Worm (Caenorhabditis elegans) whole organism, L3 larva: ENCODE measurements around the gene F16H6.7.

Experiments used
- R02D3.7 ChIP-seq: fragments of 150-350 bp; optimal IDR thresholded peaks from 2 replicates; lab custom pipeline; 2014; ENCODE audit warnings: missing biosample characterization, missing genetic modification characterization
- ZK546.5 ChIP-seq: sonication (generic microtip); optimal IDR thresholded peaks from 2 replicates; lab custom pipeline; 2017; ENCODE audit warnings: missing biosample characterization, missing genetic modification characterization
- ama-1 ChIP-seq: fragments of 150-350 bp; optimal IDR thresholded peaks from 2 replicates; lab custom pipeline; 2018
- ceh-16 ChIP-seq: sonication (generic microtip); optimal IDR thresholded peaks from 2 replicates; lab custom pipeline; 2017; ENCODE audit warnings: missing biosample characterization, missing genetic modification characterization
- ceh-82 ChIP-seq: fragments of 150-350 bp; optimal IDR thresholded peaks from 2 replicates; lab custom pipeline; 2014; ENCODE audit warnings: missing biosample characterization, missing genetic modification characterization
- ceh-9 ChIP-seq: sonication (generic microtip); optimal IDR thresholded peaks from 2 replicates; lab custom pipeline; 2018; ENCODE audit warnings: missing biosample characterization, missing genetic modification characterization
- daf-12 ChIP-seq: fragments of 150-350 bp; optimal IDR thresholded peaks from 2 replicates; lab custom pipeline; 2014; ENCODE audit warnings: missing biosample characterization, missing genetic modification reagents, missing genetic modification characterization
- egl-27 ChIP-seq: sonication (generic microtip); optimal IDR thresholded peaks from 4 replicates; lab custom pipeline; 2017; ENCODE audit warnings: missing biosample characterization, missing genetic modification reagents, missing genetic modification characterization
- elt-1 ChIP-seq: fragments of 150-350 bp; optimal IDR thresholded peaks from 2 replicates; lab custom pipeline; 2014; ENCODE audit warnings: missing biosample characterization, missing genetic modification characterization
- elt-2 ChIP-seq: sonication (generic microtip); optimal IDR thresholded peaks from 2 replicates; lab custom pipeline; 2016; ENCODE audit warnings: missing genetic modification reagents, mild to moderate bottlenecking, missing genetic modification characterization, missing compliant biosample characterization
- eor-1 ChIP-seq, 2 experiments: fragments of 150-350 bp; optimal IDR thresholded peaks; 2 replicates each; lab custom pipeline; 2014 to 2018; ENCODE audit warnings: missing biosample characterization in 2 of 2, missing genetic modification characterization in 2 of 2
- fkh-10 ChIP-seq: sonication (generic microtip); optimal IDR thresholded peaks from 2 replicates; lab custom pipeline; 2017; ENCODE audit warnings: missing biosample characterization, missing genetic modification reagents, missing genetic modification characterization
- fos-1 ChIP-seq: fragments of 150-350 bp; optimal IDR thresholded peaks from 2 replicates; lab custom pipeline; 2014; ENCODE audit warnings: missing biosample characterization, missing genetic modification characterization
- hmg-11 ChIP-seq: sonication (generic microtip); optimal IDR thresholded peaks from 2 replicates; lab custom pipeline; 2016; ENCODE audit warnings: missing genetic modification characterization, missing compliant biosample characterization
- jun-1 ChIP-seq: fragments of 150-350 bp; optimal IDR thresholded peaks from 2 replicates; lab custom pipeline; 2014; ENCODE audit warnings: missing biosample characterization, missing genetic modification reagents, missing genetic modification characterization
- lin-39 ChIP-seq: fragments of 150-350 bp; optimal IDR thresholded peaks from 2 replicates; lab custom pipeline; 2018; ENCODE audit warnings: missing biosample characterization, missing genetic modification reagents, missing genetic modification characterization
- lsy-12 ChIP-seq: sonication (generic microtip); optimal IDR thresholded peaks from 2 replicates; lab custom pipeline; 2016; ENCODE audit warnings: mild to moderate bottlenecking, missing genetic modification characterization, missing compliant biosample characterization
- mml-1 ChIP-seq: fragments of 150-350 bp; sonication (generic microtip); optimal IDR thresholded peaks from 3 replicates; lab custom pipeline; 2014; ENCODE audit warnings: missing biosample characterization, missing genetic modification characterization
- nfya-1 ChIP-seq: sonication (generic microtip); optimal IDR thresholded peaks from 2 replicates; lab custom pipeline; 2017; ENCODE audit warnings: missing genetic modification characterization, mild to moderate bottlenecking, missing compliant biosample characterization, antibody characterized with exemption, moderate library complexity; ENCODE audit not compliant: insufficient read depth
- nhr-11 ChIP-seq: fragments of 150-350 bp; optimal IDR thresholded peaks from 2 replicates; lab custom pipeline; 2014; ENCODE audit warnings: missing biosample characterization, missing genetic modification characterization
- nhr-12 ChIP-seq: fragments of 150-350 bp; optimal IDR thresholded peaks from 2 replicates; lab custom pipeline; 2014; ENCODE audit warnings: missing biosample characterization, missing genetic modification characterization
- nhr-23 ChIP-seq: fragments of 150-350 bp; optimal IDR thresholded peaks from 2 replicates; lab custom pipeline; 2014; ENCODE audit warnings: missing biosample characterization, missing genetic modification reagents, missing genetic modification characterization
- nhr-25 ChIP-seq: sonication (generic microtip); optimal IDR thresholded peaks from 2 replicates; lab custom pipeline; 2017; ENCODE audit warnings: missing biosample characterization, missing genetic modification characterization
- nhr-28 ChIP-seq: fragments of 150-350 bp; optimal IDR thresholded peaks from 2 replicates; lab custom pipeline; 2014; ENCODE audit warnings: missing biosample characterization, missing genetic modification characterization
- nhr-43 ChIP-seq: sonication (generic microtip); optimal IDR thresholded peaks from 2 replicates; lab custom pipeline; 2016; ENCODE audit warnings: mild to moderate bottlenecking, missing genetic modification characterization, missing compliant biosample characterization; ENCODE audit not compliant: poor library complexity, severe bottlenecking
- nhr-76 ChIP-seq: fragments of 150-350 bp; sonication (generic microtip); optimal IDR thresholded peaks from 5 replicates; lab custom pipeline; 2014; ENCODE audit warnings: missing biosample characterization, missing genetic modification characterization
- nhr-77 ChIP-seq: fragments of 150-350 bp; optimal IDR thresholded peaks from 2 replicates; lab custom pipeline; 2014; ENCODE audit warnings: missing biosample characterization, missing genetic modification characterization
- pha-4 ChIP-seq: fragments of 150-350 bp; optimal IDR thresholded peaks from 2 replicates; lab custom pipeline; 2014; ENCODE audit warnings: missing biosample characterization, missing genetic modification reagents, missing genetic modification characterization
- pqm-1 ChIP-seq: fragments of 150-350 bp; optimal IDR thresholded peaks from 2 replicates; lab custom pipeline; 2017; ENCODE audit warnings: missing biosample characterization, missing genetic modification characterization, inconsistent platforms
- sea-2 ChIP-seq: fragments of 150-350 bp; sonication (generic microtip); optimal IDR thresholded peaks from 4 replicates; lab custom pipeline; 2014; ENCODE audit warnings: missing biosample characterization, missing genetic modification reagents, missing genetic modification characterization
- skn-1 ChIP-seq: fragments of 150-350 bp; optimal IDR thresholded peaks from 2 replicates; lab custom pipeline; 2014; ENCODE audit warnings: missing biosample characterization, missing genetic modification characterization
- snpc-4 ChIP-seq: fragments of 150-350 bp; optimal IDR thresholded peaks from 2 replicates; lab custom pipeline; 2014; ENCODE audit warnings: missing biosample characterization, missing genetic modification characterization
- unc-39 ChIP-seq: sonication (generic microtip); optimal IDR thresholded peaks from 4 replicates; lab custom pipeline; 2017; ENCODE audit warnings: missing biosample characterization, missing genetic modification characterization
- ztf-4 ChIP-seq: fragments of 150-350 bp; optimal IDR thresholded peaks from 2 replicates; lab custom pipeline; 2014; ENCODE audit warnings: missing biosample characterization, missing genetic modification characterization

F16H6.7 gene

DNA sequence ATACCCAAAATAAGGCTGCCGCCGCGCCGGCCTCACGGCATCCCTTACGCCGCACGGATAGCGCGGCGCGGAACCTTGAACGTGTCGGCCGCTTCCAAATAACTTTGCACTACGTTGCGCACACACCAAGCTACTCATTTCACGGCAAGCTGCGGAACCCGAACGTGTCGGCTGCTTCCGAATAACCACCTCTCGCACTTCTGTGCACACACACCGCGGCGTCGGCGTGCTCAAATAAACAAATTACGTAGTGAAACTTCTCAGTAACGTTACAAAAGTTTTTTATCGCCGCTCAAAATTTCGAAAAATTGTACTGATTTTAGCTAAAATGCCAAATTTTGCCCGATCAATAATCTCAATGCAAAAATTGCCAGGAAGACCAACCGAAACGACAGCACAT, 3.9 kb upstream of the F16H6.7 start:
- no peak for TF ChIP-seq lsy-12 (tag; lab: Kevin White, UChicago)
- TF ChIP-seq pqm-1 (tag; lab: Kevin White, UChicago) = no peak
- TF ChIP-seq R02D3.7 (tag; lab: Kevin White, UChicago) = no peak
- no peak for TF ChIP-seq lin-39 (tag; lab: Kevin White, UChicago)
- no peak for TF ChIP-seq nhr-77 (tag; lab: Kevin White, UChicago)
- no peak for TF ChIP-seq ama-1 (lab: Kevin White, UChicago)
- no peak for TF ChIP-seq nfya-1 (tag; lab: Kevin White, UChicago)
- no peak for TF ChIP-seq nhr-28 (tag; lab: Kevin White, UChicago)

- TF ChIP-seq nhr-12 = no peak
- no peak for TF ChIP-seq nhr-23
- TF ChIP-seq nhr-43 (tag; lab: Kevin White, UChicago) = no peak
- no peak for TF ChIP-seq nfya-1 (tag; lab: Kevin White, UChicago)
- TF ChIP-seq elt-1 (tag; lab: Kevin White, UChicago) = no peak
- TF ChIP-seq snpc-4 (tag; lab: Kevin White, UChicago) = no peak
- TF ChIP-seq unc-39 (tag; lab: Kevin White, UChicago) = no peak
- TF ChIP-seq ztf-4 (tag; lab: Kevin White, UChicago) = no peak
- no peak for TF ChIP-seq nhr-77 (tag; lab: Kevin White, UChicago)
- no peak for TF ChIP-seq hmg-11 (tag; lab: Kevin White, UChicago)
- TF ChIP-seq lin-39 (tag; lab: Kevin White, UChicago) = no peak
- TF ChIP-seq lsy-12 (tag; lab: Kevin White, UChicago) = no peak
- TF ChIP-seq fkh-10 (GFP tag; lab: Kevin White, UChicago) = no peak
- TF ChIP-seq pha-4 (tag; lab: Kevin White, UChicago) = no peak
- no peak for TF ChIP-seq ama-1 (lab: Kevin White, UChicago)
- TF ChIP-seq sea-2 (GFP tag; lab: Kevin White, UChicago) = no peak
- TF ChIP-seq R02D3.7 (tag; lab: Kevin White, UChicago) = no peak
These were observed 10.6 kb downstream of the F16H6.7 start, which contains the start of gene F16H6.4 for ce11 chrV:18198421-18198820. Gene F16H6.4, plus strand, starts transcription at chrV:18198721.

DNA sequence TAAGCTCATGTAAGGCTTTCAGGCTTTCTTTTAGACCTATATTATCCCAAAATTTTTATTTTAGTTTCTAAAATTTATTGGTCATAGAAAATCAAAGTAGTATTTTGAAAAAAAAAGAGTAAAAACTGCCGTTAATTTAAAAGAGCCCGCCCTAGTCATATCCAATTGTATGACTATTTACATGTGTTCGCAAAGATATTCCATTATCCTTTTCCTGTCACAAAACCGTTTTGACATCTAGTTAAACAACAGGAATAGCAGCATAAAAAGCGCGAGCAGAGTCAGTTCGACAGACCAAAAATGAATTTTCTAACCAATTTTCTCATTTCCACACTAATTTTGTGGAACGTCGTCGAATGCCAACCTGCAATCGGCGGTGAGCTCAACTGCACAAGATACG, 14.0 kb downstream of the F16H6.7 start, which contains the start of gene F16H6.3:
TSS of gene F16H6.3 (plus strand) at position 301 of the 400 bp plus-strand sequence.
- TF ChIP-seq nhr-11 = no peak
- TF ChIP-seq nhr-28 (tag; lab: Kevin White, UChicago) = no peak
- no peak for TF ChIP-seq nhr-77 (tag; lab: Kevin White, UChicago)
- no peak for TF ChIP-seq fos-1
- TF ChIP-seq lin-39 (tag; lab: Kevin White, UChicago) = no peak
- TF ChIP-seq nhr-43 (tag; lab: Kevin White, UChicago) = no peak

DNA sequence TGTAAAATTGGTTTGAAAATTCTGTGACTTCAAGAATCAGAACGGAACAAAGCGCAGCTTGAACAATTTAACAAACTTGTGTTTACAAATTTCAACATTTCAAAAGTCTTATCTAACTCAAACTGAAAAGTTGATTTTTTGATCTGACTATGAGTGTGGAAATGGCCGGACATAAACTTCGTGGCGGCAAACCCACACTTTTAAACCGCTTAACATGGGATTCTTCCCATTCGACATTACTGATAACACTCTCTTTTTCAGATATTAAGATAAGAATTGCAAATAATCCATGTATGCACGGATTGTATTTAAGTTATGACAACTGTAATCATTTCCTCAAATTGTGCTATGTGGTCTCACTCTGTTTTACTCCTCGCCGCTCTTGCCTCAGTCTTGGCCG, 17.8 kb downstream of the F16H6.7 start, which contains the start of gene clec-42:
TSS of gene clec-42 (plus strand) at position 285 of the 400 bp plus-strand sequence.
- TF ChIP-seq elt-1 (tag; lab: Kevin White, UChicago) (no peak), nhr-43 (tag; lab: Kevin White, UChicago) (no peak), lsy-12 (tag; lab: Kevin White, UChicago) (no peak), nhr-11 (no peak), ztf-4 (tag; lab: Kevin White, UChicago) (no peak), nhr-76 (tag; lab: Kevin White, UChicago) (no peak), nhr-25 (tag; lab: Kevin White, UChicago) (no peak), mml-1 (no peak), fos-1 (no peak), elt-2 (tag; lab: Kevin White, UChicago) (peak; percentile 79), eor-1 (tag; optimal IDR thresholded peaks at IDR 0.05; lab: Kevin White, UChicago) (no peak), ceh-9 (tag; lab: Kevin White, UChicago) (no peak), ceh-82 (tag; lab: Kevin White, UChicago) (no peak), hmg-11 (tag; lab: Kevin White, UChicago) (no peak), egl-27 (tag; lab: Kevin White, UChicago) (no peak), nfya-1 (tag; lab: Kevin White, UChicago) (no peak), unc-39 (tag; lab: Kevin White, UChicago) (no peak), pqm-1 (tag; lab: Kevin White, UChicago) (peak; percentile 31), daf-12 (tag; lab: Kevin White, UChicago) (no peak), ceh-16 (tag; lab: Kevin White, UChicago) (no peak), ZK546.5 (tag; lab: Kevin White, UChicago) (no peak), R02D3.7 (tag; lab: Kevin White, UChicago) (no peak), skn-1 (tag; lab: Kevin White, UChicago) (no peak), jun-1 (tag; lab: Kevin White, UChicago) (peak; percentile 1)
